Worm (Caenorhabditis elegans): ENCODE measurements around the gene trx-1.

ce11 chrII:7790324-7790898 is 37.0 kb upstream of the trx-1 start, which contains the start of gene srlf-1:
- no peak for TF ChIP-seq W03F9.2 (tag; optimal IDR thresholded peaks at IDR 0.05)
- no peak for TF ChIP-seq dao-5 (tag; optimal IDR thresholded peaks at IDR 0.05)
- no peak for TF ChIP-seq him-1 (tag; optimal IDR thresholded peaks at IDR 0.05)

Measured in whole organism, L4/young adult.